Fruit fly (Drosophila melanogaster) whole organism, embryonic: Measurements from ENCODE around the gene ATPsynO.

Experiments
- Bgb ChIP-seq: fragments of 200-800 bp; sonication (Bioruptor generic); IDR thresholded peaks from 2 replicates; pipeline ENCODE4 v1.3.6; 2022; ENCODE audit warnings: missing biosample characterization, missing genetic modification characterization; ENCODE audit not compliant: partially characterized antibody
- CG10321 ChIP-seq: fragments of 200-800 bp; sonication (Bioruptor generic); IDR thresholded peaks from 2 replicates; pipeline ENCODE4 v1.3.6; 2022; ENCODE audit warnings: missing biosample characterization, missing genetic modification characterization
- CG10462 ChIP-seq: fragments of 200-800 bp; sonication (Bioruptor generic); optimal IDR thresholded peaks from 2 replicates; lab custom pipeline; 2016; ENCODE audit warnings: missing biosample characterization, missing genetic modification characterization
- CG12744 ChIP-seq: fragments of 200-800 bp; sonication (Bioruptor generic); optimal IDR thresholded peaks from 2 replicates; lab custom pipeline; 2016; ENCODE audit warnings: missing biosample characterization, missing genetic modification characterization
- CG14965 ChIP-seq: fragments of 200-800 bp; sonication (Bioruptor generic); optimal IDR thresholded peaks from 2 replicates; lab custom pipeline; 2016; ENCODE audit warnings: missing biosample characterization, missing genetic modification characterization, borderline replicate concordance
- CG15479 ChIP-seq: fragments of 200-800 bp; sonication (Bioruptor generic); optimal IDR thresholded peaks from 3 replicates; lab custom pipeline; 2019; ENCODE audit warnings: missing biosample characterization, mild to moderate bottlenecking, missing genetic modification characterization, moderate library complexity
- CG1603 ChIP-seq: fragments of 200-800 bp; sonication (Bioruptor generic); optimal IDR thresholded peaks from 2 replicates; lab custom pipeline; 2019; ENCODE audit warnings: missing biosample characterization, mild to moderate bottlenecking, missing genetic modification characterization, moderate library complexity
- CG16779 ChIP-seq: fragments of 200-800 bp; sonication (Bioruptor generic); IDR thresholded peaks from 2 replicates; pipeline ENCODE4 v1.3.6; 2022; ENCODE audit warnings: missing biosample characterization, missing genetic modification characterization
- CG17612 ChIP-seq: fragments of 200-800 bp; sonication (Bioruptor generic); IDR thresholded peaks from 2 replicates; pipeline ENCODE4 v1.3.6; 2022; ENCODE audit warnings: missing biosample characterization, missing genetic modification characterization
- CG2129 ChIP-seq: fragments of 200-800 bp; sonication (Bioruptor generic); IDR thresholded peaks from 2 replicates; pipeline ENCODE4 v1.3.6; 2022; ENCODE audit warnings: missing biosample characterization, missing genetic modification characterization; ENCODE audit not compliant: partially characterized antibody
- CG30431 ChIP-seq: fragments of 200-800 bp; sonication (Bioruptor generic); optimal IDR thresholded peaks from 2 replicates; lab custom pipeline; 2017; ENCODE audit warnings: missing biosample characterization, missing genetic modification characterization
- CG32532 ChIP-seq: fragments of 200-800 bp; sonication (Bioruptor generic); IDR thresholded peaks from 2 replicates; pipeline ENCODE4 v1.3.6; 2022; ENCODE audit warnings: missing biosample characterization, missing genetic modification characterization
- CG4424 ChIP-seq: fragments of 200-800 bp; sonication (Bioruptor generic); optimal IDR thresholded peaks from 3 replicates; lab custom pipeline; 2016; ENCODE audit warnings: missing biosample characterization, missing genetic modification characterization
- CG4730 ChIP-seq: fragments of 200-800 bp; sonication (Bioruptor generic); IDR thresholded peaks from 2 replicates; pipeline ENCODE4 v1.3.6; 2022; ENCODE audit warnings: missing biosample characterization, missing genetic modification characterization
- CG7963 ChIP-seq: fragments of 200-800 bp; sonication (Bioruptor generic); IDR thresholded peaks from 3 replicates; pipeline ENCODE4 v1.3.6; 2022; ENCODE audit warnings: missing biosample characterization, missing genetic modification characterization; ENCODE audit not compliant: partially characterized antibody
- CG9727 ChIP-seq: fragments of 200-800 bp; sonication (Bioruptor generic); optimal IDR thresholded peaks from 3 replicates; lab custom pipeline; 2017; ENCODE audit warnings: missing biosample characterization, mild to moderate bottlenecking, missing genetic modification characterization
- CHES-1-like ChIP-seq: fragments of 200-800 bp; sonication (Bioruptor generic); optimal IDR thresholded peaks from 2 replicates; lab custom pipeline; 2016; ENCODE audit warnings: missing biosample characterization, missing genetic modification characterization
- Eip74EF ChIP-seq, 2 experiments: fragments of 200-800 bp in 1 of 2; fragments of >200 bp in 1 of 2; sonication (Bioruptor generic) in 1 of 2; optimal IDR thresholded peaks; 2 replicates each; lab custom pipeline; 2017 to 2019; ENCODE audit warnings: missing biosample characterization in 2 of 2, missing genetic modification characterization in 2 of 2, mild to moderate bottlenecking in 1 of 2, moderate library complexity in 1 of 2
- Fer3 ChIP-seq: fragments of 200-800 bp; sonication (Bioruptor generic); optimal IDR thresholded peaks from 2 replicates; lab custom pipeline; 2018; ENCODE audit warnings: missing biosample characterization, mild to moderate bottlenecking, missing genetic modification characterization, moderate library complexity
- MTF-1 ChIP-seq: fragments of 200-800 bp; sonication (Bioruptor generic); optimal IDR thresholded peaks from 2 replicates; lab custom pipeline; 2018; ENCODE audit warnings: missing biosample characterization, mild to moderate bottlenecking, missing genetic modification characterization, borderline replicate concordance
- Max ChIP-seq: fragments of 200-800 bp; sonication (Bioruptor generic); optimal IDR thresholded peaks from 2 replicates; lab custom pipeline; 2016; ENCODE audit warnings: missing biosample characterization, mild to moderate bottlenecking, missing genetic modification characterization
- PHDP ChIP-seq: fragments of 200-800 bp; sonication (Bioruptor generic); optimal IDR thresholded peaks from 3 replicates; lab custom pipeline; 2018; ENCODE audit warnings: missing biosample characterization, mild to moderate bottlenecking, missing genetic modification characterization, moderate library complexity
- Spps ChIP-seq: fragments of 200-800 bp; sonication (Bioruptor generic); optimal IDR thresholded peaks from 2 replicates; lab custom pipeline; 2018; ENCODE audit warnings: missing biosample characterization, mild to moderate bottlenecking, missing genetic modification characterization
- Sry-β ChIP-seq: fragments of 200-800 bp; sonication (Bioruptor generic); optimal IDR thresholded peaks from 2 replicates; lab custom pipeline; 2018; ENCODE audit warnings: missing biosample characterization, mild to moderate bottlenecking, missing genetic modification characterization, moderate library complexity
- ab ChIP-seq: fragments of 200-800 bp; sonication (Bioruptor generic); optimal IDR thresholded peaks from 2 replicates; lab custom pipeline; 2016; ENCODE audit warnings: missing biosample characterization, missing genetic modification characterization
- ash1 ChIP-seq: fragments of 200-800 bp; sonication (Bioruptor generic); optimal IDR thresholded peaks from 2 replicates; lab custom pipeline; 2018; ENCODE audit warnings: missing biosample characterization, mild to moderate bottlenecking, missing genetic modification characterization
- caup ChIP-seq: fragments of 200-800 bp; sonication (Bioruptor generic); optimal IDR thresholded peaks from 3 replicates; lab custom pipeline; 2017; ENCODE audit warnings: missing biosample characterization, mild to moderate bottlenecking, missing genetic modification characterization, moderate library complexity; ENCODE audit not compliant: severe bottlenecking
- chm ChIP-seq: fragments of 200-800 bp; sonication (Bioruptor generic); IDR thresholded peaks from 2 replicates; pipeline ENCODE4 v1.3.6; 2022; ENCODE audit warnings: missing biosample characterization, missing genetic modification characterization
- croc ChIP-seq: fragments of 200-800 bp; sonication (Bioruptor generic); conservative IDR thresholded peaks from 3 replicates; pipeline ENCODE4 v1.3.6; 2022; ENCODE audit warnings: missing biosample characterization, missing genetic modification characterization
- da ChIP-seq: fragments of 200-800 bp; sonication (Bioruptor generic); optimal IDR thresholded peaks from 2 replicates; lab custom pipeline; 2016; ENCODE audit warnings: missing biosample characterization, missing genetic modification characterization
- fd3F ChIP-seq: fragments of 200-800 bp; sonication (Bioruptor generic); optimal IDR thresholded peaks from 2 replicates; lab custom pipeline; 2018; ENCODE audit warnings: missing biosample characterization, mild to moderate bottlenecking, missing genetic modification characterization, moderate library complexity
- fd96Cb ChIP-seq: fragments of 200-800 bp; sonication (Bioruptor generic); optimal IDR thresholded peaks from 2 replicates; lab custom pipeline; 2018; ENCODE audit warnings: missing biosample characterization, mild to moderate bottlenecking, missing genetic modification characterization, moderate library complexity
- gce ChIP-seq: fragments of 200-800 bp; sonication (Bioruptor generic); IDR thresholded peaks from 3 replicates; pipeline ENCODE4 v1.3.6; 2022; ENCODE audit warnings: missing biosample characterization, missing genetic modification characterization
- gsb ChIP-seq: fragments of 200-800 bp; sonication (Bioruptor generic); IDR thresholded peaks from 2 replicates; pipeline ENCODE4 v1.3.6; 2022; ENCODE audit warnings: missing biosample characterization, missing genetic modification characterization
- ham ChIP-seq: fragments of 200-800 bp; sonication (Bioruptor generic); IDR thresholded peaks from 2 replicates; pipeline ENCODE4 v1.3.6; 2022; ENCODE audit warnings: missing biosample characterization, missing genetic modification characterization
- kah ChIP-seq: fragments of 200-800 bp; sonication (Bioruptor generic); optimal IDR thresholded peaks from 2 replicates; lab custom pipeline; 2018; ENCODE audit warnings: missing biosample characterization, mild to moderate bottlenecking, missing genetic modification characterization
- kni ChIP-seq: fragments of 200-800 bp; sonication (Bioruptor generic); optimal IDR thresholded peaks from 3 replicates; lab custom pipeline; 2017; ENCODE audit warnings: mild to moderate bottlenecking, missing biosample characterization, missing genetic modification reagents, missing genetic modification characterization
- mirr ChIP-seq: fragments of 200-800 bp; sonication (Bioruptor generic); optimal IDR thresholded peaks from 3 replicates; lab custom pipeline; 2018; ENCODE audit warnings: missing biosample characterization, mild to moderate bottlenecking, missing genetic modification characterization
- nerfin-1 ChIP-seq: fragments of 200-800 bp; sonication (Bioruptor generic); optimal IDR thresholded peaks from 3 replicates; lab custom pipeline; 2019; ENCODE audit warnings: missing biosample characterization, mild to moderate bottlenecking, missing genetic modification characterization, moderate library complexity
- nmo ChIP-seq: fragments of 200-800 bp; sonication (Bioruptor generic); optimal IDR thresholded peaks from 2 replicates; lab custom pipeline; 2018; ENCODE audit warnings: missing biosample characterization, mild to moderate bottlenecking, missing genetic modification characterization, moderate library complexity
- pum ChIP-seq: fragments of 200-800 bp; sonication (Bioruptor generic); optimal IDR thresholded peaks from 2 replicates; lab custom pipeline; 2016; ENCODE audit warnings: missing biosample characterization, missing genetic modification characterization
- pzg ChIP-seq: fragments of 200-800 bp; sonication (Bioruptor generic); optimal IDR thresholded peaks from 3 replicates; lab custom pipeline; 2018; ENCODE audit warnings: missing biosample characterization, mild to moderate bottlenecking, missing genetic modification characterization, moderate library complexity
- sc ChIP-seq, 3 experiments: fragments of >200 bp in 2 of 3; fragments of 200-800 bp in 1 of 3; sonication (Bioruptor generic) in 1 of 3; optimal IDR thresholded peaks; 2 replicates in 2 of 3; 3 replicates in 1 of 3; lab custom pipeline; 2017; ENCODE audit warnings: mild to moderate bottlenecking in 1 of 3, missing biosample characterization in 1 of 3, missing genetic modification characterization in 1 of 3, missing genetic modification reagents in 1 of 3
- sima ChIP-seq: fragments of 200-800 bp; sonication (Bioruptor generic); optimal IDR thresholded peaks from 2 replicates; lab custom pipeline; 2016; ENCODE audit warnings: missing biosample characterization, missing genetic modification characterization
- slbo ChIP-seq: fragments of 200-800 bp; sonication (Bioruptor generic); IDR thresholded peaks from 2 replicates; pipeline ENCODE4 v1.3.6; 2022; ENCODE audit warnings: missing biosample characterization, missing genetic modification characterization
- sr ChIP-seq: fragments of 200-800 bp; sonication (Bioruptor generic); IDR thresholded peaks from 3 replicates; pipeline ENCODE4 v1.3.6; 2022; ENCODE audit warnings: missing biosample characterization, missing genetic modification characterization
- tll ChIP-seq, 2 experiments: fragments of 200-800 bp in 1 of 2; fragments of >200 bp in 1 of 2; sonication (Bioruptor generic) in 1 of 2; optimal IDR thresholded peaks; 2 replicates each; lab custom pipeline; 2017 to 2019; ENCODE audit warnings: missing biosample characterization in 2 of 2, missing genetic modification characterization in 2 of 2, mild to moderate bottlenecking in 1 of 2, moderate library complexity in 1 of 2
- usp ChIP-seq: fragments of >200 bp; optimal IDR thresholded peaks from 2 replicates; lab custom pipeline; 2017; ENCODE audit warnings: missing biosample characterization, missing genetic modification characterization
- z ChIP-seq: fragments of 200-800 bp; sonication (Bioruptor generic); IDR thresholded peaks from 3 replicates; pipeline ENCODE4 v1.3.6; 2022; ENCODE audit warnings: missing biosample characterization, missing genetic modification characterization

ATPsynO gene

dm6 chr3R:15265406-15266040, at the start of gene ATPsynO (continued):
- TF ChIP-seq CG14965 (GFP tag; lab: Kevin White, UChicago) (no peak), ab (GFP tag; lab: Kevin White, UChicago) (no peak), CG10462 (GFP tag; lab: Kevin White, UChicago) (no peak), sc (optimal IDR thresholded peaks at IDR 0.05; lab: Kevin White, UChicago) (no peak), sc (GFP tag; optimal IDR thresholded peaks at IDR 0.05; lab: Kevin White, UChicago) (no peak), CG12744 (GFP tag; lab: Kevin White, UChicago) (no peak), CG1603 (tag; lab: Kevin White, UChicago) (peak; percentile 79), PHDP (tag; lab: Kevin White, UChicago) (peak; percentile 14), tll (GFP tag; optimal IDR thresholded peaks at IDR 0.05; lab: Kevin White, UChicago) (peak in 1 of 2 experiments; percentile 13), MTF-1 (GFP tag; lab: Kevin White, UChicago) (no peak), slbo (no peak), Spps (tag; lab: Kevin White, UChicago) (no peak), nerfin-1 (tag; lab: Kevin White, UChicago) (peak; percentile 17), CG15479 (GFP tag; lab: Kevin White, UChicago) (no peak), gsb (GFP tag; lab: Robert Waterston, UW) (no peak), pum (no peak), CG17612 (GFP tag; lab: Robert Waterston, UW) (no peak), croc (GFP tag; lab: Robert Waterston, UW) (no peak), Eip74EF (GFP tag; optimal IDR thresholded peaks at IDR 0.05; lab: Kevin White, UChicago) (no peak), z (no peak), CG10321 (GFP tag; lab: Robert Waterston, UW) (no peak), CG7963 (GFP tag; lab: Robert Waterston, UW) (no peak), CG16779 (GFP tag; lab: Robert Waterston, UW) (no peak), CG2129 (GFP tag; lab: Robert Waterston, UW) (no peak), da (GFP tag; lab: Kevin White, UChicago) (no peak), nmo (GFP tag; lab: Kevin White, UChicago) (peak; percentile 63), usp (GFP tag; lab: Kevin White, UChicago) (no peak), CG32532 (0 out of 2 replicates have a peak, but pooled peaks have one; percentile 7), CHES-1-like (GFP tag; lab: Kevin White, UChicago) (peak; percentile 17), CG30431 (GFP tag; lab: Kevin White, UChicago) (no peak), mirr (GFP tag; lab: Kevin White, UChicago) (no peak), Bgb (no peak), Sry-β (peak; percentile 86), sr (GFP tag; lab: Robert Waterston, UW) (no peak), kah (GFP tag; lab: Kevin White, UChicago) (no peak), chm (GFP tag; lab: Robert Waterston, UW) (no peak), Max (GFP tag; lab: Kevin White, UChicago) (peak; percentile 8), gce (no peak), ash1 (GFP tag; lab: Kevin White, UChicago) (no peak), fd3F (GFP tag; lab: Kevin White, UChicago) (no peak), CG9727 (GFP tag; lab: Kevin White, UChicago) (no peak), Fer3 (tag; lab: Kevin White, UChicago) (peak; percentile 23), fd96Cb (tag; lab: Kevin White, UChicago) (no peak), pzg (GFP tag; lab: Kevin White, UChicago) (peak; percentile 87), CG4730 (no peak), CG4424 (GFP tag; lab: Kevin White, UChicago) (no peak), kni (GFP tag; lab: Kevin White, UChicago) (no peak), sima (GFP tag; lab: Kevin White, UChicago) (no peak), caup (GFP tag; lab: Kevin White, UChicago) (peak; percentile 23), ham (GFP tag; lab: Robert Waterston, UW) (no peak)
